Fruit fly (Drosophila melanogaster) whole organism, embryonic: ENCODE data around the gene CG32706.

Source experiments
- Aef1 ChIP-seq: fragments of 200-800 bp; sonication (Bioruptor generic); IDR thresholded peaks from 3 replicates; pipeline ENCODE4 v1.3.6; 2022; ENCODE audit warnings: missing biosample characterization, missing genetic modification characterization
- Antp ChIP-seq: fragments of 200-800 bp; sonication (Bioruptor generic); optimal IDR thresholded peaks from 3 replicates; lab custom pipeline; 2016; ENCODE audit warnings: missing biosample characterization, missing genetic modification characterization
- Awh ChIP-seq: fragments of 200-800 bp; sonication (Bioruptor generic); IDR thresholded peaks from 2 replicates; pipeline ENCODE4, ENCODE4 v1.3.6; 2022; ENCODE audit warnings: missing biosample characterization, missing genetic modification characterization
- C15 ChIP-seq: fragments of 200-800 bp; sonication (Bioruptor generic); IDR thresholded peaks from 3 replicates; pipeline ENCODE4 v1.3.6; 2022; ENCODE audit warnings: missing biosample characterization, missing genetic modification characterization
- CG10366 ChIP-seq: fragments of 200-800 bp; sonication (Bioruptor generic); IDR thresholded peaks from 2 replicates; pipeline ENCODE4 v1.3.6; 2022; ENCODE audit warnings: missing biosample characterization, missing genetic modification characterization
- CG11504 ChIP-seq: fragments of 200-800 bp; sonication (Bioruptor generic); optimal IDR thresholded peaks from 3 replicates; lab custom pipeline; 2019; ENCODE audit warnings: missing biosample characterization, mild to moderate bottlenecking, missing genetic modification characterization, moderate library complexity
- CG12155 ChIP-seq: fragments of 200-800 bp; sonication (Bioruptor generic); optimal IDR thresholded peaks from 3 replicates; lab custom pipeline; 2016; ENCODE audit warnings: missing biosample characterization, missing genetic modification characterization
- CG12769 ChIP-seq: fragments of 200-800 bp; sonication (Bioruptor generic); optimal IDR thresholded peaks from 2 replicates; lab custom pipeline; 2019; ENCODE audit warnings: missing biosample characterization, mild to moderate bottlenecking, missing genetic modification characterization, moderate library complexity
- CG13123 ChIP-seq: fragments of 200-800 bp; sonication (Bioruptor generic); optimal IDR thresholded peaks from 2 replicates; lab custom pipeline; 2016; ENCODE audit warnings: missing biosample characterization, missing genetic modification characterization
- CG14014 ChIP-seq: fragments of 200-800 bp; sonication (Bioruptor generic); IDR thresholded peaks from 2 replicates; pipeline ENCODE4 v1.3.6; 2022; ENCODE audit warnings: missing biosample characterization, missing genetic modification characterization
- CG15514 ChIP-seq: fragments of 200-800 bp; sonication (Bioruptor generic); optimal IDR thresholded peaks from 3 replicates; lab custom pipeline; 2017; ENCODE audit warnings: missing biosample characterization, missing genetic modification characterization, mild to moderate bottlenecking, moderate library complexity, missing genetic modification reagents
- CG15601 ChIP-seq: fragments of 200-800 bp; sonication (Bioruptor generic); optimal IDR thresholded peaks from 3 replicates; lab custom pipeline; 2019; ENCODE audit warnings: missing biosample characterization, mild to moderate bottlenecking, missing genetic modification characterization, moderate library complexity
- CG18619 ChIP-seq: fragments of 200-800 bp; sonication (Bioruptor generic); optimal IDR thresholded peaks from 3 replicates; lab custom pipeline; 2017; ENCODE audit warnings: missing biosample characterization, mild to moderate bottlenecking, missing genetic modification characterization
- CG2678 ChIP-seq: fragments of 200-800 bp; sonication (Bioruptor generic); optimal IDR thresholded peaks from 3 replicates; lab custom pipeline; 2019; ENCODE audit warnings: missing biosample characterization, mild to moderate bottlenecking, missing genetic modification characterization, moderate library complexity
- CG31365 ChIP-seq: fragments of 200-800 bp; sonication (Bioruptor generic); optimal IDR thresholded peaks from 2 replicates; lab custom pipeline; 2018; ENCODE audit warnings: missing biosample characterization, mild to moderate bottlenecking, missing genetic modification characterization
- CG32532 ChIP-seq: fragments of 200-800 bp; sonication (Bioruptor generic); IDR thresholded peaks from 2 replicates; pipeline ENCODE4 v1.3.6; 2022; ENCODE audit warnings: missing biosample characterization, missing genetic modification characterization
- CG3995 ChIP-seq: fragments of 200-800 bp; sonication (Bioruptor generic); optimal IDR thresholded peaks from 3 replicates; lab custom pipeline; 2016; ENCODE audit warnings: missing biosample characterization, missing genetic modification characterization
- CG7372 ChIP-seq: fragments of 200-800 bp; sonication (Bioruptor generic); IDR thresholded peaks from 2 replicates; pipeline ENCODE4 v1.3.6; 2022; ENCODE audit warnings: missing biosample characterization, missing genetic modification characterization
- CG7786 ChIP-seq: fragments of 200-800 bp; sonication (Bioruptor generic); optimal IDR thresholded peaks from 2 replicates; lab custom pipeline; 2016; ENCODE audit warnings: missing biosample characterization, missing genetic modification characterization
- CG7839 ChIP-seq: fragments of 200-800 bp; sonication (Bioruptor generic); optimal IDR thresholded peaks from 3 replicates; lab custom pipeline; 2018; ENCODE audit warnings: missing biosample characterization, mild to moderate bottlenecking, missing genetic modification characterization, moderate library complexity
- CG8388 ChIP-seq: fragments of 200-800 bp; sonication (Bioruptor generic); optimal IDR thresholded peaks from 2 replicates; lab custom pipeline; 2019; ENCODE audit warnings: missing biosample characterization, mild to moderate bottlenecking, missing genetic modification characterization, moderate library complexity
- CG8478 ChIP-seq: fragments of >200 bp; optimal IDR thresholded peaks from 2 replicates; lab custom pipeline; 2018
- CG9876 ChIP-seq: fragments of 200-800 bp; sonication (Bioruptor generic); optimal IDR thresholded peaks from 2 replicates; lab custom pipeline; 2016; ENCODE audit warnings: missing biosample characterization, missing genetic modification characterization
- Camta ChIP-seq: fragments of 200-800 bp; sonication (Bioruptor generic); optimal IDR thresholded peaks from 2 replicates; lab custom pipeline; 2016; ENCODE audit warnings: missing biosample characterization, missing genetic modification characterization
- D19A ChIP-seq: fragments of 200-800 bp; optimal IDR thresholded peaks from 3 replicates; lab custom pipeline; 2019; ENCODE audit warnings: missing biosample characterization, mild to moderate bottlenecking, missing genetic modification characterization, moderate library complexity
- E2f1 ChIP-seq: fragments of 200-800 bp; sonication (Bioruptor generic); IDR thresholded peaks from 2 replicates; pipeline ENCODE4 v1.3.6; 2022; ENCODE audit warnings: missing biosample characterization, missing genetic modification characterization
- E2f2 ChIP-seq: fragments of 200-800 bp; sonication (Bioruptor generic); IDR thresholded peaks from 2 replicates; pipeline ENCODE4 v1.3.6; 2022; ENCODE audit warnings: missing biosample characterization, missing genetic modification characterization
- Hey ChIP-seq: fragments of 200-800 bp; sonication (Bioruptor generic); optimal IDR thresholded peaks from 3 replicates; lab custom pipeline; 2018; ENCODE audit warnings: missing biosample characterization, mild to moderate bottlenecking, missing genetic modification characterization
- NC2α ChIP-seq: fragments of 200-800 bp; sonication (Bioruptor generic); optimal IDR thresholded peaks from 2 replicates; lab custom pipeline; 2016; ENCODE audit warnings: missing biosample characterization, missing genetic modification characterization
- Pdp1 ChIP-seq, 2 experiments: fragments of 200-800 bp; sonication (Bioruptor generic); optimal IDR thresholded peaks; 3 replicates each; lab custom pipeline; 2016; ENCODE audit warnings: missing biosample characterization in 2 of 2, missing genetic modification characterization in 2 of 2, mild to moderate bottlenecking in 1 of 2, moderate library complexity in 1 of 2
- TFAM ChIP-seq: fragments of 200-800 bp; sonication (Bioruptor generic); optimal IDR thresholded peaks from 2 replicates; lab custom pipeline; 2017; ENCODE audit warnings: missing biosample characterization, missing genetic modification characterization, inconsistent platforms
- Tbp ChIP-seq: fragments of >200 bp; optimal IDR thresholded peaks from 2 replicates; lab custom pipeline; 2018; ENCODE audit warnings: missing biosample characterization, missing genetic modification characterization
- ac ChIP-seq: fragments of 200-800 bp; sonication (Bioruptor generic); optimal IDR thresholded peaks from 3 replicates; lab custom pipeline; 2017; ENCODE audit warnings: missing biosample characterization, mild to moderate bottlenecking, missing genetic modification characterization
- chif ChIP-seq, 2 experiments: fragments of 200-800 bp; sonication (Bioruptor generic); optimal IDR thresholded peaks; 3 replicates each; lab custom pipeline; 2016; ENCODE audit warnings: missing biosample characterization in 2 of 2, missing genetic modification characterization in 2 of 2
- danr ChIP-seq: fragments of 200-800 bp; sonication (Bioruptor generic); IDR thresholded peaks from 2 replicates; pipeline ENCODE4 v1.3.6; 2022; ENCODE audit warnings: missing biosample characterization, missing genetic modification characterization
- dimm ChIP-seq: fragments of 200-800 bp; sonication (Bioruptor generic); IDR thresholded peaks from 2 replicates; pipeline ENCODE4 v1.3.6; 2022; ENCODE audit warnings: missing biosample characterization, missing genetic modification characterization
- ewg ChIP-seq: fragments of 200-800 bp; sonication (Bioruptor generic); optimal IDR thresholded peaks from 3 replicates; lab custom pipeline; 2017; ENCODE audit warnings: mild to moderate bottlenecking, missing biosample characterization, missing genetic modification reagents, missing genetic modification characterization
- h ChIP-seq: fragments of >200 bp; optimal IDR thresholded peaks from 2 replicates; lab custom pipeline; 2017
- hbn ChIP-seq: fragments of 200-800 bp; sonication (Bioruptor generic); IDR thresholded peaks from 2 replicates; pipeline ENCODE4 v1.3.6; 2022; ENCODE audit warnings: missing biosample characterization, missing genetic modification characterization; ENCODE audit not compliant: partially characterized antibody
- hkb ChIP-seq, 2 experiments: fragments of 200-800 bp in 1 of 2; fragments of >200 bp in 1 of 2; sonication (Bioruptor generic) in 1 of 2; IDR thresholded peaks in 1 of 2; optimal IDR thresholded peaks in 1 of 2; 2 replicates each; pipeline versions ENCODE4 v1.3.6 to Lab custom; 2017 to 2022; ENCODE audit warnings: missing biosample characterization in 1 of 2, missing genetic modification characterization in 1 of 2
- mam ChIP-seq: fragments of 200-800 bp; sonication (Bioruptor generic); optimal IDR thresholded peaks from 3 replicates; lab custom pipeline; 2016; ENCODE audit warnings: missing biosample characterization, missing genetic modification characterization
- pb ChIP-seq: fragments of 200-800 bp; sonication (Bioruptor generic); optimal IDR thresholded peaks from 3 replicates; lab custom pipeline; 2016; ENCODE audit warnings: missing biosample characterization, missing genetic modification characterization
- pnt ChIP-seq: fragments of 200-800 bp; sonication (Bioruptor generic); optimal IDR thresholded peaks from 3 replicates; lab custom pipeline; 2016; ENCODE audit warnings: missing biosample characterization, missing genetic modification characterization
- prd ChIP-seq, 3 experiments: fragments of >200 bp in 2 of 3; fragments of 200-800 bp in 1 of 3; sonication (Bioruptor generic) in 1 of 3; optimal IDR thresholded peaks in 2 of 3; IDR thresholded peaks in 1 of 3; 2 replicates in 2 of 3; 3 replicates in 1 of 3; pipeline versions ENCODE4 v1.3.6 to Lab custom; 2017 to 2022; ENCODE audit warnings: missing biosample characterization in 1 of 3, missing genetic modification characterization in 1 of 3
- rib ChIP-seq: fragments of 200-800 bp; sonication (Bioruptor generic); IDR thresholded peaks from 2 replicates; pipeline ENCODE4 v1.3.6; 2022; ENCODE audit warnings: missing biosample characterization, missing genetic modification characterization
- run ChIP-seq: fragments of 200-800 bp; sonication (Bioruptor generic); optimal IDR thresholded peaks from 3 replicates; lab custom pipeline; 2018; ENCODE audit warnings: missing biosample characterization, mild to moderate bottlenecking, missing genetic modification characterization
- slp2 ChIP-seq: fragments of 200-800 bp; sonication (Bioruptor generic); optimal IDR thresholded peaks from 2 replicates; lab custom pipeline; 2016; ENCODE audit warnings: missing biosample characterization, missing genetic modification characterization
- ssp ChIP-seq: fragments of 200-800 bp; sonication (Bioruptor generic); IDR thresholded peaks from 2 replicates; pipeline ENCODE4 v1.3.6; 2022; ENCODE audit warnings: missing biosample characterization, missing genetic modification characterization
- stwl ChIP-seq: fragments of 200-800 bp; sonication (Bioruptor generic); optimal IDR thresholded peaks from 3 replicates; lab custom pipeline; 2018; ENCODE audit warnings: missing biosample characterization, mild to moderate bottlenecking, missing genetic modification characterization, moderate library complexity
- tgo ChIP-seq: fragments of 200-800 bp; sonication (Bioruptor generic); IDR thresholded peaks from 3 replicates; pipeline ENCODE4 v1.3.6; 2022; ENCODE audit warnings: missing biosample characterization, missing genetic modification characterization
- twi ChIP-seq: fragments of 200-800 bp; optimal IDR thresholded peaks from 2 replicates; lab custom pipeline; 2019; ENCODE audit warnings: missing biosample characterization, mild to moderate bottlenecking, missing genetic modification characterization, moderate library complexity
- zen ChIP-seq: fragments of 200-800 bp; sonication (Bioruptor generic); optimal IDR thresholded peaks from 3 replicates; lab custom pipeline; 2018; ENCODE audit warnings: missing biosample characterization, mild to moderate bottlenecking, missing genetic modification characterization, moderate library complexity

The CG32706 gene

DNA sequence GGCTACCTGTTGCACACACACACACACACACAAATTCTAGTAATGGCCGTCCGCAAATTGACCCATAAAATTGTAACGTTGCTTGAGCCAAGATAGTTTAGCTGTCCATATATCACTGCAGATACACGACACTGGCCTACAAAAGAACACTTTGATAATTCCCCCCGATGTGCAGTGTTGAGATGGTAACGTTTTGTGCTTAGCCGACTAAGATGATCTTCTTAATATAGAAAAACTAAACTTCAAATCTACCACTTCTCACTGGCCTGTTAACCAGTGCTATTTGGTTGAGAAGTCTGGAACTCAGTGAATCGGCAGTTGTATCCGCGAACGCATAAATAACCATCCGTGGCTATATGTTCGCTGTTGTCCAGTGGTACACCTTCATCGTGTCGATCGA, 18.1 kb upstream of the CG32706 start (continued):
- no peak for TF ChIP-seq CG8388 (GFP tag; lab: Kevin White, UChicago)
- no peak for TF ChIP-seq h (lab: Kevin White, UChicago)
- no peak for TF ChIP-seq slp2 (GFP tag; lab: Kevin White, UChicago)
- no peak for TF ChIP-seq danr
- TF ChIP-seq zen (tag; lab: Kevin White, UChicago), result no peak
- no peak for TF ChIP-seq D19A (tag; lab: Kevin White, UChicago)
- TF ChIP-seq CG11504 (tag; lab: Kevin White, UChicago), result peak; percentile 12
- no peak for TF ChIP-seq CG12155
- no peak for TF ChIP-seq TFAM (GFP tag; lab: Kevin White, UChicago)
- TF ChIP-seq CG14014 (GFP tag; lab: Robert Waterston, UW), result no peak
- TF ChIP-seq rib (GFP tag; lab: Robert Waterston, UW), result no peak
- no peak for TF ChIP-seq CG18619 (GFP tag; lab: Kevin White, UChicago)
- TF ChIP-seq CG13123 (GFP tag; lab: Kevin White, UChicago), result no peak
- TF ChIP-seq CG7786 (GFP tag; lab: Kevin White, UChicago), result no peak
- no peak for TF ChIP-seq Antp
- TF ChIP-seq prd (optimal IDR thresholded peaks at IDR 0.05; lab: Kevin White, UChicago), result no peak
- peak; percentile 14; the same call in 1 of the 3 replicates for TF ChIP-seq prd (GFP tag; IDR thresholded peaks at IDR 0.05; lab: Robert Waterston, UW)
- TF ChIP-seq CG7839 (tag; lab: Kevin White, UChicago), result no peak
- no peak for TF ChIP-seq NC2α (GFP tag; lab: Kevin White, UChicago)
- no peak for TF ChIP-seq CG31365
- TF ChIP-seq CG15514, result no peak
- no peak for TF ChIP-seq mam (GFP tag; lab: Kevin White, UChicago)
- peak; percentile 31 for TF ChIP-seq CG12769 (tag; lab: Kevin White, UChicago)
- no peak for TF ChIP-seq run (tag; lab: Kevin White, UChicago)
- no peak for TF ChIP-seq Aef1 (GFP tag; lab: Robert Waterston, UW)
- TF ChIP-seq Hey (tag; lab: Kevin White, UChicago), result no peak
- peak; percentile 34; the same call in 1 of the 2 replicates for TF ChIP-seq E2f1
- TF ChIP-seq CG2678 (tag; lab: Kevin White, UChicago), result no peak
- TF ChIP-seq tgo, result no peak; the same call in 2 of the 3 replicates
- no peak for TF ChIP-seq dimm (GFP tag; lab: Robert Waterston, UW)
- TF ChIP-seq pnt (GFP tag; lab: Kevin White, UChicago), result no peak
- TF ChIP-seq hbn, result no peak
- no peak for TF ChIP-seq Pdp1 (GFP tag; optimal IDR thresholded peaks at IDR 0.05; lab: Kevin White, UChicago)
- TF ChIP-seq CG15601 (tag; lab: Kevin White, UChicago), result no peak
- no peak for TF ChIP-seq E2f2 (GFP tag; lab: Robert Waterston, UW)
- no peak for TF ChIP-seq twi (tag; lab: Kevin White, UChicago)
- 0 out of 3 replicates have a peak, but pooled peaks have one; percentile 29 for TF ChIP-seq C15 (GFP tag; lab: Robert Waterston, UW)
- TF ChIP-seq hkb (optimal IDR thresholded peaks at IDR 0.05; lab: Kevin White, UChicago), result no peak
- no peak for TF ChIP-seq hkb (GFP tag; IDR thresholded peaks at IDR 0.05; lab: Robert Waterston, UW)
- no peak for TF ChIP-seq CG8478
- TF ChIP-seq stwl (tag; lab: Kevin White, UChicago), result no peak
- TF ChIP-seq CG9876 (GFP tag; lab: Kevin White, UChicago), result no peak
- no peak for TF ChIP-seq CG3995 (GFP tag; lab: Kevin White, UChicago)
- TF ChIP-seq ssp, result no peak
- no peak for TF ChIP-seq ewg (GFP tag; lab: Kevin White, UChicago)
- no peak for TF ChIP-seq pb (GFP tag; lab: Kevin White, UChicago)
- no peak for TF ChIP-seq Tbp (GFP tag; lab: Kevin White, UChicago)
- no peak for TF ChIP-seq CG7372 (GFP tag; lab: Robert Waterston, UW)
- no peak for TF ChIP-seq ac (GFP tag; lab: Kevin White, UChicago)
- no peak for TF ChIP-seq chif (GFP tag; optimal IDR thresholded peaks at IDR 0.05; lab: Kevin White, UChicago)
- TF ChIP-seq Camta (GFP tag; lab: Kevin White, UChicago), result no peak
- TF ChIP-seq Awh (GFP tag; lab: Robert Waterston, UW), result 0 out of 2 replicates have a peak, but pooled peaks have one; percentile 16
- peak; percentile 17; the same call in 1 of the 2 replicates for TF ChIP-seq CG10366
- peak; percentile 38; the same call in 1 of the 2 replicates for TF ChIP-seq CG32532 (GFP tag; lab: Robert Waterston, UW)
